Fruit fly (Drosophila melanogaster) whole organism, wandering third instar larva: ENCODE results near the gene CG16904.

ENCODE experiments used
- Abd-B ChIP-seq: fragments of >200 bp; optimal IDR thresholded peaks from 2 replicates; lab custom pipeline; 2017; ENCODE audit warnings: missing biosample characterization, missing genetic modification characterization
- CG32264 ChIP-seq: fragments of 200-800 bp; sonication (Bioruptor generic); optimal IDR thresholded peaks from 2 replicates; lab custom pipeline; 2016; ENCODE audit warnings: missing biosample characterization, missing genetic modification characterization
- CG9705 ChIP-seq: fragments of 200-800 bp; sonication (Bioruptor generic); optimal IDR thresholded peaks from 2 replicates; lab custom pipeline; 2018; ENCODE audit warnings: missing biosample characterization, mild to moderate bottlenecking, missing genetic modification characterization
- CrebA ChIP-seq: fragments of 200-800 bp; sonication (Bioruptor generic); optimal IDR thresholded peaks from 2 replicates; lab custom pipeline; 2016; ENCODE audit warnings: missing biosample characterization, mild to moderate bottlenecking, missing genetic modification characterization, borderline replicate concordance
- Dfd ChIP-seq: fragments of >200 bp; optimal IDR thresholded peaks from 2 replicates; lab custom pipeline; 2017; ENCODE audit warnings: missing biosample characterization, missing genetic modification characterization
- Dif ChIP-seq: fragments of 200-275, 200-300 bp; sonication (Bioruptor generic); optimal IDR thresholded peaks from 2 replicates; lab custom pipeline; 2018; ENCODE audit warnings: missing biosample characterization, missing genetic modification characterization; ENCODE audit not compliant: partially characterized antibody
- GATAd ChIP-seq: sonication (Bioruptor generic); optimal IDR thresholded peaks from 2 replicates; lab custom pipeline; 2016; ENCODE audit warnings: missing biosample characterization, missing genetic modification characterization
- HLH106 ChIP-seq: fragments of 200-800 bp; optimal IDR thresholded peaks from 3 replicates; lab custom pipeline; 2019; ENCODE audit warnings: missing biosample characterization, mild to moderate bottlenecking, missing genetic modification characterization, moderate library complexity
- Hnf4 ChIP-seq: fragments of 200-800 bp; sonication (Bioruptor generic); optimal IDR thresholded peaks from 2 replicates; lab custom pipeline; 2016; ENCODE audit warnings: missing biosample characterization, mild to moderate bottlenecking, missing genetic modification characterization
- Hr78 ChIP-seq: fragments of >200 bp; optimal IDR thresholded peaks from 2 replicates; lab custom pipeline; 2017; ENCODE audit warnings: missing biosample characterization, missing genetic modification characterization
- Hr83 ChIP-seq: fragments of 200-300 bp; sonication (Bioruptor generic); optimal IDR thresholded peaks from 2 replicates; lab custom pipeline; 2016; ENCODE audit warnings: missing biosample characterization, mild to moderate bottlenecking, missing genetic modification characterization, moderate library complexity; ENCODE audit not compliant: poor library complexity, severe bottlenecking
- Jra ChIP-seq: sonication (Bioruptor generic); optimal IDR thresholded peaks from 2 replicates; lab custom pipeline; 2016; ENCODE audit warnings: missing biosample characterization, missing genetic modification characterization
- Mio ChIP-seq: sonication (Bioruptor generic); optimal IDR thresholded peaks from 2 replicates; lab custom pipeline; 2016; ENCODE audit warnings: missing biosample characterization, missing genetic modification characterization
- Myc ChIP-seq: fragments of >200 bp; optimal IDR thresholded peaks from 2 replicates; lab custom pipeline; 2017
- N ChIP-seq: fragments of >200 bp; optimal IDR thresholded peaks from 2 replicates; lab custom pipeline; 2018; ENCODE audit warnings: missing biosample characterization, missing external identifiers, missing genetic modification characterization
- OdsH ChIP-seq: fragments of 200-800 bp; sonication (Bioruptor generic); optimal IDR thresholded peaks from 2 replicates; lab custom pipeline; 2016; ENCODE audit warnings: missing biosample characterization, mild to moderate bottlenecking, missing genetic modification characterization
- Rel ChIP-seq, 2 experiments: fragments of 200-800 bp; sonication (Bioruptor generic) in 1 of 2; optimal IDR thresholded peaks; 2 replicates in 1 of 2; 3 replicates in 1 of 2; lab custom pipeline; 2016 to 2019; ENCODE audit warnings: mild to moderate bottlenecking in 2 of 2, missing biosample characterization in 2 of 2, missing genetic modification characterization in 2 of 2, moderate library complexity in 1 of 2
- Sp1 ChIP-seq: fragments of 200-800 bp; sonication (Bioruptor generic); optimal IDR thresholded peaks from 3 replicates; lab custom pipeline; 2019; ENCODE audit warnings: missing biosample characterization, mild to moderate bottlenecking, missing genetic modification characterization, moderate library complexity
- Vsx2 ChIP-seq: fragments of 200-300, 225-300 bp; sonication (Bioruptor generic); optimal IDR thresholded peaks from 2 replicates; lab custom pipeline; 2018; ENCODE audit warnings: missing biosample characterization, missing genetic modification characterization; ENCODE audit not compliant: partially characterized antibody
- br ChIP-seq: fragments of 200-800 bp; sonication (Bioruptor generic); optimal IDR thresholded peaks from 2 replicates; lab custom pipeline; 2016; ENCODE audit warnings: missing biosample characterization, missing genetic modification characterization
- brk ChIP-seq: fragments of 200-800 bp; sonication (Bioruptor generic); optimal IDR thresholded peaks from 2 replicates; lab custom pipeline; 2016; ENCODE audit warnings: missing biosample characterization, mild to moderate bottlenecking, missing genetic modification characterization
- dl ChIP-seq, 2 experiments: fragments of 175-275, 200-275 bp in 1 of 2; fragments of 200-275 bp in 1 of 2; sonication (Bioruptor generic); optimal IDR thresholded peaks; lab custom pipeline; 2018; ENCODE audit warnings: mild to moderate bottlenecking in 2 of 2, missing biosample characterization in 2 of 2, missing genetic modification characterization in 2 of 2, moderate library complexity in 2 of 2; ENCODE audit not compliant: partially characterized antibody in 2 of 2, insufficient read depth in 1 of 2
- dmrt93B ChIP-seq: fragments of 200-800 bp; sonication (Bioruptor generic); optimal IDR thresholded peaks from 2 replicates; lab custom pipeline; 2018; ENCODE audit warnings: missing biosample characterization, mild to moderate bottlenecking, missing genetic modification characterization
- dsf ChIP-seq: sonication (Bioruptor generic); optimal IDR thresholded peaks from 2 replicates; lab custom pipeline; 2016; ENCODE audit warnings: missing biosample characterization, missing genetic modification characterization, borderline replicate concordance
- ey ChIP-seq: fragments of 200-800 bp; sonication (Bioruptor generic); optimal IDR thresholded peaks from 2 replicates; lab custom pipeline; 2016; ENCODE audit warnings: missing biosample characterization, missing genetic modification characterization
- foxo ChIP-seq, 2 experiments: fragments of 200-800 bp; sonication (Bioruptor generic); optimal IDR thresholded peaks; 2 replicates in 1 of 2; 3 replicates in 1 of 2; lab custom pipeline; 2016 to 2017; ENCODE audit warnings: missing biosample characterization in 2 of 2, missing genetic modification characterization in 2 of 2
- fru ChIP-seq: fragments of 200-800 bp; sonication (Bioruptor generic); optimal IDR thresholded peaks from 3 replicates; lab custom pipeline; 2016; ENCODE audit warnings: missing biosample characterization, mild to moderate bottlenecking, missing genetic modification characterization
- h ChIP-seq: fragments of 200-800 bp; sonication (Bioruptor generic); optimal IDR thresholded peaks from 3 replicates; lab custom pipeline; 2016; ENCODE audit warnings: missing biosample characterization, mild to moderate bottlenecking, missing genetic modification characterization
- jim ChIP-seq: fragments of 175-275, 200-325 bp; sonication (Bioruptor generic); optimal IDR thresholded peaks from 2 replicates; lab custom pipeline; 2016; ENCODE audit warnings: missing biosample characterization, mild to moderate bottlenecking, missing genetic modification characterization
- lola ChIP-seq: fragments of >200 bp; optimal IDR thresholded peaks from 2 replicates; lab custom pipeline; 2017; ENCODE audit warnings: missing biosample characterization, missing genetic modification characterization
- pan ChIP-seq: fragments of >200 bp; optimal IDR thresholded peaks from 2 replicates; lab custom pipeline; 2017
- psq ChIP-seq: fragments of 200-800 bp; sonication (Bioruptor generic); optimal IDR thresholded peaks from 3 replicates; lab custom pipeline; 2017; ENCODE audit warnings: missing biosample characterization, mild to moderate bottlenecking, missing genetic modification characterization, moderate library complexity
- rgr ChIP-seq: fragments of 200-800 bp; sonication (Bioruptor generic); optimal IDR thresholded peaks from 3 replicates; lab custom pipeline; 2016; ENCODE audit warnings: missing biosample characterization, mild to moderate bottlenecking, missing genetic modification characterization
- sage ChIP-seq: fragments of 200-800 bp; sonication (Bioruptor generic); optimal IDR thresholded peaks from 2 replicates; lab custom pipeline; 2016; ENCODE audit warnings: missing biosample characterization, mild to moderate bottlenecking, missing genetic modification characterization
- sv ChIP-seq: fragments of 200-800 bp; sonication (Bioruptor generic); optimal IDR thresholded peaks from 3 replicates; lab custom pipeline; 2016; ENCODE audit warnings: missing biosample characterization, missing genetic modification characterization
- tai ChIP-seq: sonication (Bioruptor generic); optimal IDR thresholded peaks from 2 replicates; lab custom pipeline; 2016; ENCODE audit warnings: missing biosample characterization, missing genetic modification characterization
- usp ChIP-seq: fragments of >200 bp; optimal IDR thresholded peaks from 2 replicates; lab custom pipeline; 2017; ENCODE audit warnings: missing biosample characterization, missing genetic modification characterization
- woc ChIP-seq: sonication (Bioruptor generic); optimal IDR thresholded peaks from 2 replicates; lab custom pipeline; 2016; ENCODE audit warnings: missing biosample characterization, mild to moderate bottlenecking, missing genetic modification characterization

Gene CG16904

DNA sequence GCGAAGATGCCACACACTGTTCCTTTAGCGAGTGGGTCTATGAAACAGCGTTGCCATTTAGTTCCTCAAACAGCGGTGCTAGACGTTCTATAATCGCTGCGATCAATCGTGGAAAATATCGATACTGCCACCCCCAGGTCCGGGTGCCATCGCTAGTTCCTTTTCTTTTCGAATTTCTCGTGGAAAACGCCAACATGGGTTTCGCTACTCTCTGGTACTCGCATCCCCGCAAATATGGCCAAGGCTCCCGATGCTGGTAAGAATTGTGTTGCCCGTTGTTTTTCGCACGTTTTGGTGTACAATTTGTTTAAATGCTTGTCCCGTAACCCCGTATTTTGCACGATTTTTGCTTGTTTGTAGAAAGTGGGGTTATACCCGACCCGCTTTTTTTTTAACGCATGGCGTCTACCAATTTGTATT is 38.8 kb downstream of the CG16904 start, which contains the start of gene RpS29:
RpS29 (plus strand) TSS at position 102 of the 420 bp plus-strand sequence.
- TF ChIP-seq CG32264 (GFP tag; lab: Kevin White, UChicago) (no peak), Dfd (GFP tag; lab: Kevin White, UChicago) (no peak), woc (GFP tag; lab: Kevin White, UChicago) (no peak), GATAd (GFP tag; lab: Kevin White, UChicago) (no peak), rgr (peak; percentile 87), CrebA (no peak), Jra (GFP tag; lab: Kevin White, UChicago) (peak; percentile 67), Hnf4 (GFP tag; lab: Kevin White, UChicago) (peak; percentile 84), pan (lab: Kevin White, UChicago) (no peak), ey (GFP tag; lab: Kevin White, UChicago) (peak; percentile 77), dmrt93B (peak; percentile 74), psq (GFP tag; lab: Kevin White, UChicago) (peak; percentile 68), N (no peak), Hr78 (no peak), HLH106 (peak; percentile 72), usp (GFP tag; lab: Kevin White, UChicago) (no peak), Rel (GFP tag; optimal IDR thresholded peaks at IDR 0.05; lab: Kevin White, UChicago) (no peak), Rel (tag; optimal IDR thresholded peaks at IDR 0.05; lab: Kevin White, UChicago) (peak; percentile 69), brk (GFP tag; lab: Kevin White, UChicago) (no peak), Sp1 (peak; percentile 72), h (GFP tag; lab: Kevin White, UChicago) (peak; percentile 86), Dif (GFP tag; lab: Kevin White, UChicago) (peak; percentile 28), OdsH (GFP tag; lab: Kevin White, UChicago) (peak; percentile 73), CG9705 (GFP tag; lab: Kevin White, UChicago) (peak; percentile 85), sage (no peak), Mio (GFP tag; lab: Kevin White, UChicago) (no peak), dl (GFP tag; optimal IDR thresholded peaks at IDR 0.05; lab: Kevin White, UChicago; ENCODE audit: insufficient read depth in 1 of 2, partially characterized antibody in 2 of 2) (no peak), dsf (GFP tag; lab: Kevin White, UChicago) (peak; percentile 48), Hr83 (GFP tag; lab: Kevin White, UChicago) (peak; percentile 98), sv (GFP tag; lab: Kevin White, UChicago) (peak; percentile 83), jim (GFP tag; lab: Kevin White, UChicago) (peak; percentile 92), lola (no peak), Vsx2 (no peak), foxo (GFP tag; optimal IDR thresholded peaks at IDR 0.05; lab: Kevin White, UChicago) (peak in 1 of 2 experiments; percentile 91), br (GFP tag; lab: Kevin White, UChicago) (peak; percentile 83), Myc (peak; percentile 70), fru (GFP tag; lab: Kevin White, UChicago) (peak; percentile 72), Abd-B (no peak), tai (GFP tag; lab: Kevin White, UChicago) (no peak)
- TF ChIP-seq, all 38 proteins: peak for 21

DNA sequence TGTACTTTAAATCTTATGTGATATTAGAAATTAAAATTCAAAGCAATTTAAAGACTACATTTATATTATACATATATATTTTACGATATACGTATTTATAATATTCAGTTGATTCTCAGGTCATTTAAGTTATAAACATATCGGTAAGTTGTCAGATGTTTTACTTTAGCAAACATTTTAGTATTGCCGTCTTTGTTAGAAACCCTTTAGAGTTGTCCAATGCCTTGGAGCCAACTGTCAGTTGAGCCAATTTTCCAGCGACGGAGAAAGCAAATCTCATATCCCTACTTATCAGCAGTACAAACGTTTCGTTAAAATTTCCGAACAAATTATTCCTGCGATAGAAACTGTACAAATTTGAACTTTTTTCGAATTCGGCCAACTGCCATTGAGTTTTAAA is 42.0 kb downstream of the CG16904 start, which contains the start of gene topi:
topi (plus strand) TSS at position 301 of the 400 bp plus-strand sequence.
- no peak for TF ChIP-seq Dif (GFP tag; lab: Kevin White, UChicago)
- TF ChIP-seq rgr = no peak
- no peak for TF ChIP-seq Hr78
- TF ChIP-seq N = no peak
- no peak for TF ChIP-seq psq (GFP tag; lab: Kevin White, UChicago)
- TF ChIP-seq br (GFP tag; lab: Kevin White, UChicago) = no peak
- TF ChIP-seq Abd-B = no peak
- TF ChIP-seq, all 38 proteins: peak for 0

DNA sequence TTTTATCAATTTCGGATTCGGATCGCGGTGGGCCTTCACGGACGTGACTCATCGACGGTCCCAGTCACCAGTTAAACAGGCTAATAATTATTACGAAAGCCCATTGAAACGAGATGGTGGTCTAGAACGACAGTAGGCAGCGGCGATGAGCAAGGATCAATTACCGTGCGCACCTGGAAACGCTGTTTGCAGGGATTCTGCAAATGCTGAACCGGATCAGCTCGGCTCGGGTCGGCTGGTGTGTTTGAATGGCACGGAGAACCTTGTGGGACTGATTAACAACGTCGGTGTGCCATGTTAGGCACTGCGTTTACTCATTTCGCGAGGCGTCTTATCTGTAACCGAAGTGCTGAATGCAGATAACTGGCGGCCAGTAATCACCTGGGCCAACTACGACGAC is 42.6 kb downstream of the CG16904 start, which contains the start of gene Whamy:
Whamy (minus strand) TSS at position 273 of the 400 bp plus-strand sequence.
- TF ChIP-seq rgr = peak; percentile 4
- TF ChIP-seq N = no peak
- TF ChIP-seq Hr78 = no peak
- no peak for TF ChIP-seq sage
- TF ChIP-seq ey (GFP tag; lab: Kevin White, UChicago) = no peak
- TF ChIP-seq Hr83 (GFP tag; lab: Kevin White, UChicago) = peak; percentile 12
- TF ChIP-seq Dfd (GFP tag; lab: Kevin White, UChicago) = no peak
- peak; percentile 17 for TF ChIP-seq OdsH (GFP tag; lab: Kevin White, UChicago)
- TF ChIP-seq CG9705 (GFP tag; lab: Kevin White, UChicago) = no peak
- peak; percentile 5 for TF ChIP-seq h (GFP tag; lab: Kevin White, UChicago)
- no peak for TF ChIP-seq dmrt93B
- no peak for TF ChIP-seq Hnf4 (GFP tag; lab: Kevin White, UChicago)
- TF ChIP-seq Sp1 = peak; percentile 27
- no peak for TF ChIP-seq jim (GFP tag; lab: Kevin White, UChicago)
- TF ChIP-seq woc (GFP tag; lab: Kevin White, UChicago) = no peak
- TF ChIP-seq Dif (GFP tag; lab: Kevin White, UChicago) = no peak
- TF ChIP-seq br (GFP tag; lab: Kevin White, UChicago) = peak; percentile 24
- TF ChIP-seq Rel (GFP tag; optimal IDR thresholded peaks at IDR 0.05; lab: Kevin White, UChicago) = no peak
- TF ChIP-seq Rel (tag; optimal IDR thresholded peaks at IDR 0.05; lab: Kevin White, UChicago) = peak; percentile 93
- no peak for TF ChIP-seq pan (lab: Kevin White, UChicago)
- TF ChIP-seq Jra (GFP tag; lab: Kevin White, UChicago) = peak; percentile 8
